Fruit fly (Drosophila melanogaster): ENCODE measurements around the gene CG31624.

CG31624 gene

DNA sequence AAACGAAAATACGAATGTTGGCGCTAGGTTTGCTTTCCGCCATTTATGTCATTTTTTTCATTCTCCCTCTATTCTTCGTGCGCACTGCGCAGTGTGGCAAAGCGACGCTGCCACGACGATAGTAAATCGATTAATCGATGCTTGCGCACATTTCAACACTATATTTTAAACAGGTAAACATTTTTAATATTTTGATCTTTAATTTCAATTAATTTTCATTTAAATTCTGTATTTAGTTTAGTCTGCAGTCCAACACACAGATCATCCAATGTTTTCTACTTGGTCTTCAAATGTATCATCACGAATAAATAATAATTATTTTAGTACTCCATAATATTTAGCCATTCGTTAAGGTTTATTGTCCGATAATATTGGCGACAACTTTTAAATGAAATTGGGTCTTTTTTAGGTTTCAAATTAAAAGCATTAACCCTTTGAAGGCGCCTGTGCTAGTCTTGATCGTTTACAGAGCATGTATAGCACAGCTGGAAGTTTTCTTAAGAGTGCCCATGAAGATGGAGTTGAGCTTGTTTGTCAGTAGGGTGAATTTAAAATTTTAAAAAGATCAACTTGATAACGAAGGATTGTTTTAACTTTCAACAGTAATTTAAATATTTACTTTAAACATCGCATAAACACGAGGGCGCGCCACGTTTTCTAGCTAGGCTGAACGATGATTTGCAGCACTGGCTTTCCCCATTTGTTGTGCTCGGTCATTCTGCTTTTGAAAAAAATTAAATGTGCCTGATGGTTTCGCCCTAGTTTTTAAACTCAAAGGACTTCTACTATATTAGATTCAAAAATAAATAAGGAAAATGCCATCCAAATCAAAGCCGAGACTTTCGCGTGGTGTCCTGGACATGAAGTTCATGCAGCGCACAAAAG is 43.8 kb downstream of the CG31624 start, which contains the start of the genes Mpp6 and E2f2 (continued):
- peak; percentile 33 for TF ChIP-seq CG7556 (GFP tag; optimal IDR thresholded peaks at IDR 0.05)
- TF ChIP-seq hkb (optimal IDR thresholded peaks at IDR 0.05) = no peak
- TF ChIP-seq hkb (GFP tag; IDR thresholded peaks at IDR 0.05) = no peak
- TF ChIP-seq sisA (GFP tag; IDR thresholded peaks at IDR 0.05) = peak; percentile 38
- peak; percentile 16 for TF ChIP-seq Bteb2 (GFP tag; optimal IDR thresholded peaks at IDR 0.05)
- TF ChIP-seq ash1 (GFP tag; optimal IDR thresholded peaks at IDR 0.05) = no peak
- TF ChIP-seq da (GFP tag; optimal IDR thresholded peaks at IDR 0.05) = no peak
- no peak for TF ChIP-seq CG3163 (GFP tag; optimal IDR thresholded peaks at IDR 0.05)
- peak; percentile 79 for TF ChIP-seq unc-4 (GFP tag; IDR thresholded peaks at IDR 0.05; ENCODE audit: partially characterized antibody)
- peak; percentile 87 for TF ChIP-seq Med (GFP tag)
- TF ChIP-seq CG16863 (GFP tag; optimal IDR thresholded peaks at IDR 0.05) = no peak
- TF ChIP-seq pho (GFP tag; optimal IDR thresholded peaks at IDR 0.05) = peak; percentile 41
- TF ChIP-seq Dfd (GFP tag; optimal IDR thresholded peaks at IDR 0.05) = no peak
- no peak for TF ChIP-seq Hey (tag; optimal IDR thresholded peaks at IDR 0.05)
- TF ChIP-seq trh (GFP tag; optimal IDR thresholded peaks at IDR 0.05) = no peak
- peak; percentile 28 for TF ChIP-seq bcd (GFP tag; optimal IDR thresholded peaks at IDR 0.05)
- no peak for TF ChIP-seq klu (GFP tag; IDR thresholded peaks at IDR 0.05)
- TF ChIP-seq ATbp (GFP tag; optimal IDR thresholded peaks at IDR 0.05) = no peak
- no peak for TF ChIP-seq rib (GFP tag; IDR thresholded peaks at IDR 0.05)
- TF ChIP-seq CG11696 (GFP tag; IDR thresholded peaks at IDR 0.05) = no peak
- TF ChIP-seq CG6272 (GFP tag; IDR thresholded peaks at IDR 0.05) = peak; percentile 50; the same call in 1 of the 2 replicates
- no peak for TF ChIP-seq ranshi (GFP tag; IDR thresholded peaks at IDR 0.05)
- TF ChIP-seq wdn (GFP tag; IDR thresholded peaks at IDR 0.05) = no peak
- TF ChIP-seq tap (tag; optimal IDR thresholded peaks at IDR 0.05) = no peak
- TF ChIP-seq CG8388 (GFP tag; optimal IDR thresholded peaks at IDR 0.05) = no peak
- no peak for TF ChIP-seq HLH3B (GFP tag; IDR thresholded peaks at IDR 0.05)
- no peak for TF ChIP-seq MTF-1 (GFP tag; optimal IDR thresholded peaks at IDR 0.05; ENCODE audit: borderline replicate concordance)
- TF ChIP-seq nerfin-2 (GFP tag; IDR thresholded peaks at IDR 0.05; ENCODE audit: partially characterized antibody) = peak; percentile 71
- TF ChIP-seq CG11085 (GFP tag; IDR thresholded peaks at IDR 0.05) = peak; percentile 84
- peak; percentile 75 for TF ChIP-seq dm (GFP tag; optimal IDR thresholded peaks at IDR 0.05)
- TF ChIP-seq CG2120 (GFP tag; optimal IDR thresholded peaks at IDR 0.05) = peak; percentile 61
- no peak for TF ChIP-seq CG11723 (GFP tag; optimal IDR thresholded peaks at IDR 0.05)
- TF ChIP-seq CG4854 (GFP tag; optimal IDR thresholded peaks at IDR 0.05) = no peak
- TF ChIP-seq luna (GFP tag; optimal IDR thresholded peaks at IDR 0.05) = no peak
- TF ChIP-seq Fer1 (GFP tag; optimal IDR thresholded peaks at IDR 0.05) = peak; percentile 21
- peak; percentile 55 for TF ChIP-seq CG15514 (GFP tag; optimal IDR thresholded peaks at IDR 0.05)
- peak; percentile 29; the same call in 1 of the 2 replicates for TF ChIP-seq al (GFP tag; IDR thresholded peaks at IDR 0.05)
- TF ChIP-seq CG14050 (GFP tag; IDR thresholded peaks at IDR 0.05) = no peak
- TF ChIP-seq Rfx (GFP tag; IDR thresholded peaks at IDR 0.05) = peak; percentile 86
- TF ChIP-seq CG7987 (GFP tag; optimal IDR thresholded peaks at IDR 0.05) = peak; percentile 28
- no peak for TF ChIP-seq CG10147 (GFP tag; optimal IDR thresholded peaks at IDR 0.05)
- no peak for TF ChIP-seq org-1 (GFP tag; optimal IDR thresholded peaks at IDR 0.05)
- no peak for TF ChIP-seq br (optimal IDR thresholded peaks at IDR 0.05)
- TF ChIP-seq mam (GFP tag; optimal IDR thresholded peaks at IDR 0.05) = peak; percentile 58
